Fruit fly (Drosophila melanogaster) S2 (cell line): ENCODE data around the gene CG5986.

Experiments used
- CG8478 ChIP-seq: fragments of >200 bp; optimal IDR thresholded peaks from 2 replicates; lab custom pipeline; 2018
- CTCF ChIP-seq, 2 experiments: fragments of >200 bp; optimal IDR thresholded peaks; 2 replicates each; lab custom pipeline; 2018

- TF ChIP-seq CG8478 (no peak), CTCF (optimal IDR thresholded peaks at IDR 0.05; lab: Kevin White, UChicago) (peak in 1 of 2 experiments; percentile 40)
These were observed 16.4 kb upstream of the CG5986 start for dm6 chr3R:24031019-24031824.
